Worm (Caenorhabditis elegans) whole organism, mixed stage, embryonic: ENCODE data around the gene C29F4.3.

Source experiments
- M03D4.4 ChIP-seq: sonication (generic microtip); optimal IDR thresholded peaks from 2 replicates; lab custom pipeline; 2017; ENCODE audit warnings: mild to moderate bottlenecking, missing genetic modification characterization, missing compliant biosample characterization
- ham-2 ChIP-seq: fragments of 200-800 bp; sonication (Bioruptor generic); optimal IDR thresholded peaks from 2 replicates; lab custom pipeline; 2018; ENCODE audit warnings: mild to moderate bottlenecking, missing genetic modification characterization, missing compliant biosample characterization
- lin-13 ChIP-seq: fragments of 150-350 bp; optimal IDR thresholded peaks from 2 replicates; lab custom pipeline; 2014; ENCODE audit warnings: missing biosample characterization, missing genetic modification characterization
- lsy-2 ChIP-seq: fragments of 150-350 bp; optimal IDR thresholded peaks from 2 replicates; lab custom pipeline; 2014; ENCODE audit warnings: missing biosample characterization, missing genetic modification characterization
- mep-1 ChIP-seq: fragments of 150-350 bp; optimal IDR thresholded peaks from 2 replicates; lab custom pipeline; 2017; ENCODE audit warnings: missing biosample characterization, missing genetic modification reagents, missing genetic modification characterization, inconsistent platforms
- nhr-76 ChIP-seq: sonication (generic microtip); optimal IDR thresholded peaks from 2 replicates; lab custom pipeline; 2017; ENCODE audit warnings: missing biosample characterization, missing genetic modification characterization
- snpc-4 ChIP-seq: fragments of 150-350 bp; optimal IDR thresholded peaks from 2 replicates; lab custom pipeline; 2014; ENCODE audit warnings: missing biosample characterization, missing genetic modification characterization

DNA sequence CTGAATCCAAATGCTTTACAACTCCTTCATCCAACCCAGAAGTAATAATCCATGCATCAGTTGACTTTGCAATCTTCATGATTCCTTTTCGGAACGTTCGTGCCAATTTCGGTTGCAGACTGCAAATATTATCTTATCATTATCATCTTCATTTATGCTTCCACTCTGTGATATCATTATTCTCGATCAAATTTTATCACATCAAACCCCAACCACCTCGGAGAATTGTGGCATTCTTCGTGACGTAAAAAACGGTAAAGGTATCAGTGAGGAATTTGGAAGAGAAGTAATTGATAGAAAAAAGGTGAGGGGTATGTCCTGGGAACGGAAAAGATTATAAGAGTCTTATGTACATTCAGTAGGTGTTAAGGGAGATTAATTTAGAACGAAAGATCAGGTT, 33.7 kb upstream of the C29F4.3 start:
- TF ChIP-seq ham-2 (GFP tag; lab: Kevin White, UChicago) (no peak), lsy-2 (tag; lab: Kevin White, UChicago) (no peak), mep-1 (tag; lab: Kevin White, UChicago) (no peak), nhr-76 (tag; lab: Kevin White, UChicago) (no peak), snpc-4 (tag; lab: Kevin White, UChicago) (no peak), M03D4.4 (tag; lab: Kevin White, UChicago) (no peak), lin-13 (tag; lab: Kevin White, UChicago) (no peak)
